Fruit fly (Drosophila melanogaster): ENCODE measurements around the gene hzg.

Gene hzg

dm6 chr3L:16034224-16034623 is 29.7 kb upstream of the hzg start, which contains the start of gene CG42538:
CG42538 (plus strand) TSS chr3L:16034524.
- TF ChIP-seq Pif1A (GFP tag; optimal IDR thresholded peaks at IDR 0.05) (no peak), CG8301 (tag; optimal IDR thresholded peaks at IDR 0.05) (no peak), EcR (GFP tag; optimal IDR thresholded peaks at IDR 0.05) (no peak), CG14655 (GFP tag; optimal IDR thresholded peaks at IDR 0.05) (no peak)

dm6 chr3L:16033090-16033828 is 28.7 kb upstream of the hzg start, which contains the start of the genes CG42717 and CG42716:
CG42717 (minus strand) TSS chr3L:16033190.
CG42716 (plus strand) TSS chr3L:16033778.
- no peak for TF ChIP-seq CG32121 (GFP tag; IDR thresholded peaks at IDR 0.05)
- no peak for TF ChIP-seq rn (GFP tag; IDR thresholded peaks at IDR 0.05)
- no peak for TF ChIP-seq CG12605 (GFP tag; IDR thresholded peaks at IDR 0.05)
- TF ChIP-seq CG14655 (GFP tag; optimal IDR thresholded peaks at IDR 0.05), result no peak
- TF ChIP-seq CG15710 (tag; optimal IDR thresholded peaks at IDR 0.05), result no peak
- TF ChIP-seq CG4496 (GFP tag; IDR thresholded peaks at IDR 0.05), result no peak
- no peak for TF ChIP-seq D1 (tag; optimal IDR thresholded peaks at IDR 0.05)

dm6 chr3L:16028924-16029323 is 24.4 kb upstream of the hzg start:
- TF ChIP-seq D1 (tag; optimal IDR thresholded peaks at IDR 0.05) (no peak), Pif1B (GFP tag; optimal IDR thresholded peaks at IDR 0.05) (no peak), CG32121 (GFP tag; IDR thresholded peaks at IDR 0.05) (no peak), fd96Ca (GFP tag; IDR thresholded peaks at IDR 0.05) (no peak), CG4496 (GFP tag; IDR thresholded peaks at IDR 0.05) (no peak), CG9948 (tag; optimal IDR thresholded peaks at IDR 0.05) (no peak), CG10348 (GFP tag; IDR thresholded peaks at IDR 0.05) (no peak), CG15710 (tag; optimal IDR thresholded peaks at IDR 0.05) (no peak), CG14655 (GFP tag; optimal IDR thresholded peaks at IDR 0.05) (no peak), Ets98B (GFP tag; IDR thresholded peaks at IDR 0.05) (no peak), CG8159 (tag; optimal IDR thresholded peaks at IDR 0.05) (no peak), CG8301 (tag; optimal IDR thresholded peaks at IDR 0.05) (no peak), CG17806 (tag; optimal IDR thresholded peaks at IDR 0.05) (no peak), Pif1A (GFP tag; optimal IDR thresholded peaks at IDR 0.05) (no peak), gl (tag; optimal IDR thresholded peaks at IDR 0.05) (no peak), EcR (GFP tag; optimal IDR thresholded peaks at IDR 0.05) (no peak), rn (GFP tag; IDR thresholded peaks at IDR 0.05) (no peak), Snoo (tag; optimal IDR thresholded peaks at IDR 0.05) (no peak), CG34367 (tag; optimal IDR thresholded peaks at IDR 0.05) (no peak)

- peak; percentile 86 for TF ChIP-seq Ets98B (GFP tag; IDR thresholded peaks at IDR 0.05)
- peak; percentile 38 for TF ChIP-seq CG8301 (tag; optimal IDR thresholded peaks at IDR 0.05)
- TF ChIP-seq CG13204 (GFP tag; optimal IDR thresholded peaks at IDR 0.05), result peak; percentile 39
- TF ChIP-seq CG4496 (GFP tag; IDR thresholded peaks at IDR 0.05), result peak; percentile 90
- no peak for TF ChIP-seq D1 (tag; optimal IDR thresholded peaks at IDR 0.05)
- TF ChIP-seq Pif1B (GFP tag; optimal IDR thresholded peaks at IDR 0.05), result peak; percentile 54
- TF ChIP-seq rn (GFP tag; IDR thresholded peaks at IDR 0.05), result peak; percentile 48; the same call in 1 of the 2 replicates
- TF ChIP-seq fd96Ca (GFP tag; IDR thresholded peaks at IDR 0.05), result peak; percentile 93
- TF ChIP-seq CG32121 (GFP tag; IDR thresholded peaks at IDR 0.05), result peak; percentile 84
- TF ChIP-seq CG15710 (tag; optimal IDR thresholded peaks at IDR 0.05), result peak; percentile 67
- TF ChIP-seq CG10348 (GFP tag; IDR thresholded peaks at IDR 0.05), result 0 out of 2 replicates have a peak, but pooled peaks have one; percentile 6
- TF ChIP-seq Snoo (tag; optimal IDR thresholded peaks at IDR 0.05), result peak; percentile 46
- peak; percentile 57 for TF ChIP-seq CG17806 (tag; optimal IDR thresholded peaks at IDR 0.05)
- TF ChIP-seq CG9948 (tag; optimal IDR thresholded peaks at IDR 0.05), result peak; percentile 33
- peak; percentile 23 for TF ChIP-seq gl (tag; optimal IDR thresholded peaks at IDR 0.05)
- TF ChIP-seq EcR (GFP tag; optimal IDR thresholded peaks at IDR 0.05), result peak; percentile 77
- TF ChIP-seq CG12605 (GFP tag; IDR thresholded peaks at IDR 0.05), result peak; percentile 56; the same call in 1 of the 2 replicates
- peak; percentile 72 for TF ChIP-seq CG8159 (tag; optimal IDR thresholded peaks at IDR 0.05)
- peak; percentile 69 for TF ChIP-seq Pif1A (GFP tag; optimal IDR thresholded peaks at IDR 0.05)
- peak; percentile 55 for TF ChIP-seq CG14655 (GFP tag; optimal IDR thresholded peaks at IDR 0.05)
- TF ChIP-seq CG34367 (tag; optimal IDR thresholded peaks at IDR 0.05), result peak; percentile 3
Measured at dm6 chr3L:16027163-16027633, 22.7 kb upstream of the hzg start.

dm6 chr3L:16026065-16026789 is 21.7 kb upstream of the hzg start:
- TF ChIP-seq CG17806 (tag; optimal IDR thresholded peaks at IDR 0.05) (no peak), Pif1A (GFP tag; optimal IDR thresholded peaks at IDR 0.05) (peak; percentile 50), EcR (GFP tag; optimal IDR thresholded peaks at IDR 0.05) (no peak), Ets98B (GFP tag; IDR thresholded peaks at IDR 0.05) (0 out of 2 replicates have a peak, but pooled peaks have one; percentile 16), CG32121 (GFP tag; IDR thresholded peaks at IDR 0.05) (no peak), CG15710 (tag; optimal IDR thresholded peaks at IDR 0.05) (no peak), D1 (tag; optimal IDR thresholded peaks at IDR 0.05) (no peak), CG13204 (GFP tag; optimal IDR thresholded peaks at IDR 0.05) (peak; percentile 51), CG9948 (tag; optimal IDR thresholded peaks at IDR 0.05) (no peak), Snoo (tag; optimal IDR thresholded peaks at IDR 0.05) (peak; percentile 6), CG34367 (tag; optimal IDR thresholded peaks at IDR 0.05) (peak; percentile 7), CG8301 (tag; optimal IDR thresholded peaks at IDR 0.05) (no peak), CG4496 (GFP tag; IDR thresholded peaks at IDR 0.05) (no peak), gl (tag; optimal IDR thresholded peaks at IDR 0.05) (peak; percentile 20), CG12605 (GFP tag; IDR thresholded peaks at IDR 0.05) (no peak), CG14655 (GFP tag; optimal IDR thresholded peaks at IDR 0.05) (peak; percentile 35), Pif1B (GFP tag; optimal IDR thresholded peaks at IDR 0.05) (peak; percentile 32), CG10348 (GFP tag; IDR thresholded peaks at IDR 0.05) (no peak), CG8159 (tag; optimal IDR thresholded peaks at IDR 0.05) (no peak), fd96Ca (GFP tag; IDR thresholded peaks at IDR 0.05) (peak; percentile 54; the same call in 2 of the 3 replicates)

Measured in whole organism, pupa.